Fruit fly (Drosophila melanogaster) Kc167 (cell line): Measurements from ENCODE around the gene CG42553.

Source experiments
- Myc ChIP-seq: fragments of >200 bp; optimal IDR thresholded peaks from 2 replicates; lab custom pipeline; 2017; ENCODE audit warnings: missing external identifiers
- Sin3A ChIP-seq: fragments of >200 bp; optimal IDR thresholded peaks from 2 replicates; lab custom pipeline; 2018; ENCODE audit warnings: missing external identifiers
- h ChIP-seq: fragments of >200 bp; optimal IDR thresholded peaks from 3 replicates; lab custom pipeline; 2018; ENCODE audit warnings: missing external identifiers
- insv ChIP-seq: fragments of >200 bp; optimal IDR thresholded peaks from 3 replicates; lab custom pipeline; 2018; ENCODE audit warnings: missing external identifiers
- psq ChIP-seq: fragments of >200 bp; optimal IDR thresholded peaks from 2 replicates; lab custom pipeline; 2017; ENCODE audit warnings: missing external identifiers
- ttk ChIP-seq: sonication (Bioruptor generic); optimal IDR thresholded peaks from 2 replicates; lab custom pipeline; 2017; ENCODE audit warnings: missing external identifiers

DNA sequence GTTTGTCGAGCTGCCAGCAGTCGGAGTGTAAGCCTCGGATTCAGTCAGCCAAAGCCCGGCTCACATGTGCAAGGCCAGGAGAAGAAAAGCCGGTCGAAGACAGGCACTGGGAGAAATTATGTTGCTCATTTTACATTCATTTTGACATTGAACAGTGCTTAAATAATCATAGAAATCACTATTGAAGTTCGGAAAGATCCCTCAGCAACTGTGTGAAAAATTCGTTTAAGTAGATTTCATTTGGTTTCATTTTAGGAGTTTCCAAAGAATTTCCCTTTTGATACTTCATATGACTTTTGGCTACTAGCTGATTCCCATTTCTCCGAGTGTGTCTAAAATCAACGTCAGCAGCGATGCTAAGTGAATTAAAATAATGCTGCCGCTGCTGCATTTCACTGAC is 9.4 kb upstream of the CG42553 start:
- no peak for TF ChIP-seq ttk
- TF ChIP-seq psq (lab: Kevin White, UChicago): no peak
- TF ChIP-seq Myc (lab: Kevin White, UChicago): no peak
- TF ChIP-seq insv (lab: Kevin White, UChicago): no peak
- no peak for TF ChIP-seq h (lab: Kevin White, UChicago)
- TF ChIP-seq Sin3A (lab: Kevin White, UChicago): no peak
